Worm (Caenorhabditis elegans) whole organism, late embryonic: Measurements from ENCODE around the gene cdc-25.3.

Source experiments
- ceh-48 ChIP-seq: sonication (generic microtip); optimal IDR thresholded peaks from 2 replicates; lab custom pipeline; 2016; ENCODE audit warnings: missing genetic modification characterization, inconsistent platforms, missing compliant biosample characterization
- ceh-9 ChIP-seq: sonication (generic microtip); optimal IDR thresholded peaks from 2 replicates; lab custom pipeline; 2016; ENCODE audit warnings: mild to moderate bottlenecking, missing genetic modification characterization, inconsistent platforms, missing compliant biosample characterization
- dve-1 ChIP-seq: sonication (generic microtip); optimal IDR thresholded peaks from 2 replicates; lab custom pipeline; 2017; ENCODE audit warnings: antibody characterized with exemption, mild to moderate bottlenecking, missing genetic modification characterization, missing compliant biosample characterization
- nhr-11 ChIP-seq: fragments of 150-350 bp; optimal IDR thresholded peaks from 2 replicates; lab custom pipeline; 2014; ENCODE audit warnings: missing biosample characterization, missing genetic modification characterization

- TF ChIP-seq dve-1 (no peak), nhr-11 (tag; lab: Kevin White, UChicago) (no peak), ceh-9 (no peak), ceh-48 (tag; lab: Kevin White, UChicago) (no peak)
Observed at ce11 chrIII:8962475-8962874, 44.7 kb upstream of the cdc-25.3 start.
